Worm (Caenorhabditis elegans) whole organism, mixed stage, embryonic: ENCODE measurements around the gene osm-10.

Source experiments
- M03D4.4 ChIP-seq: sonication (generic microtip); optimal IDR thresholded peaks from 2 replicates; lab custom pipeline; 2017; ENCODE audit warnings: mild to moderate bottlenecking, missing genetic modification characterization, missing compliant biosample characterization
- bed-3 ChIP-seq: fragments of 200-800 bp; sonication (Bioruptor generic); optimal IDR thresholded peaks from 3 replicates; lab custom pipeline; 2018; ENCODE audit warnings: mild to moderate bottlenecking, missing genetic modification characterization, moderate library complexity, missing compliant biosample characterization
- ceh-39 ChIP-seq: fragments of 150-350 bp; optimal IDR thresholded peaks from 2 replicates; lab custom pipeline; 2014; ENCODE audit warnings: missing biosample characterization, missing genetic modification characterization
- ceh-83 ChIP-seq: fragments of 200-800 bp; sonication (Bioruptor generic); optimal IDR thresholded peaks from 2 replicates; lab custom pipeline; 2018; ENCODE audit warnings: mild to moderate bottlenecking, missing genetic modification characterization, missing compliant biosample characterization
- ces-1 ChIP-seq: fragments of 150-350 bp; optimal IDR thresholded peaks from 2 replicates; lab custom pipeline; 2014; ENCODE audit warnings: missing biosample characterization, missing genetic modification reagents, missing genetic modification characterization
- cnd-1 ChIP-seq: fragments of 200-800 bp; sonication (Bioruptor generic); optimal IDR thresholded peaks from 2 replicates; lab custom pipeline; 2018; ENCODE audit warnings: mild to moderate bottlenecking, missing genetic modification characterization, missing compliant biosample characterization
- drap-1 ChIP-seq: fragments of 200-800 bp; sonication (Bioruptor generic); optimal IDR thresholded peaks from 3 replicates; lab custom pipeline; 2018; ENCODE audit warnings: mild to moderate bottlenecking, missing genetic modification characterization, missing compliant biosample characterization
- elt-3 ChIP-seq: fragments of 150-350 bp; optimal IDR thresholded peaks from 2 replicates; lab custom pipeline; 2014; ENCODE audit warnings: missing biosample characterization, missing genetic modification characterization
- flh-1 ChIP-seq: fragments of 200-800 bp; sonication (Bioruptor generic); optimal IDR thresholded peaks from 2 replicates; lab custom pipeline; 2018; ENCODE audit warnings: mild to moderate bottlenecking, missing genetic modification characterization, moderate library complexity, missing compliant biosample characterization
- hlh-1 ChIP-seq: fragments of 150-350 bp; optimal IDR thresholded peaks from 2 replicates; lab custom pipeline; 2014; ENCODE audit warnings: missing biosample characterization, missing genetic modification reagents, missing genetic modification characterization
- lin-13 ChIP-seq: fragments of 150-350 bp; optimal IDR thresholded peaks from 2 replicates; lab custom pipeline; 2014; ENCODE audit warnings: missing biosample characterization, missing genetic modification characterization
- lin-32 ChIP-seq: fragments of 200-800 bp; sonication (Bioruptor generic); optimal IDR thresholded peaks from 2 replicates; lab custom pipeline; 2018; ENCODE audit warnings: mild to moderate bottlenecking, missing genetic modification characterization, missing compliant biosample characterization
- lsy-2 ChIP-seq: fragments of 150-350 bp; optimal IDR thresholded peaks from 2 replicates; lab custom pipeline; 2014; ENCODE audit warnings: missing biosample characterization, missing genetic modification characterization
- mab-5 ChIP-seq: fragments of 150-350 bp; optimal IDR thresholded peaks from 2 replicates; lab custom pipeline; 2014; ENCODE audit warnings: missing biosample characterization, missing genetic modification characterization
- mep-1 ChIP-seq: fragments of 150-350 bp; optimal IDR thresholded peaks from 2 replicates; lab custom pipeline; 2017; ENCODE audit warnings: missing biosample characterization, missing genetic modification reagents, missing genetic modification characterization, inconsistent platforms
- nhr-12 ChIP-seq: fragments of 150-350 bp; optimal IDR thresholded peaks from 2 replicates; lab custom pipeline; 2014; ENCODE audit warnings: missing biosample characterization, missing genetic modification characterization
- nhr-2 ChIP-seq: fragments of 150-350 bp; optimal IDR thresholded peaks from 2 replicates; lab custom pipeline; 2014; ENCODE audit warnings: missing biosample characterization, missing genetic modification characterization
- nhr-237 ChIP-seq: fragments of 150-350 bp; optimal IDR thresholded peaks from 2 replicates; lab custom pipeline; 2014; ENCODE audit warnings: missing biosample characterization, missing genetic modification characterization
- nhr-28 ChIP-seq: fragments of 150-350 bp; optimal IDR thresholded peaks from 2 replicates; lab custom pipeline; 2014; ENCODE audit warnings: missing biosample characterization, missing genetic modification characterization
- nhr-76 ChIP-seq: sonication (generic microtip); optimal IDR thresholded peaks from 2 replicates; lab custom pipeline; 2017; ENCODE audit warnings: missing biosample characterization, missing genetic modification characterization
- pha-4 ChIP-seq: fragments of 150-350 bp; optimal IDR thresholded peaks from 2 replicates; lab custom pipeline; 2018; ENCODE audit warnings: missing biosample characterization, missing genetic modification reagents, missing genetic modification characterization
- sem-2 ChIP-seq: fragments of 200-800 bp; sonication (Bioruptor generic); optimal IDR thresholded peaks from 2 replicates; lab custom pipeline; 2018; ENCODE audit warnings: mild to moderate bottlenecking, missing genetic modification characterization, missing compliant biosample characterization
- snpc-4 ChIP-seq: fragments of 150-350 bp; optimal IDR thresholded peaks from 2 replicates; lab custom pipeline; 2014; ENCODE audit warnings: missing biosample characterization, missing genetic modification characterization
- sptf-1 ChIP-seq: sonication (generic microtip); optimal IDR thresholded peaks from 2 replicates; lab custom pipeline; 2017; ENCODE audit warnings: mild to moderate bottlenecking, missing genetic modification characterization, moderate library complexity, missing compliant biosample characterization
- tbx-8 ChIP-seq: fragments of 200-800 bp; sonication (Bioruptor generic); optimal IDR thresholded peaks from 2 replicates; lab custom pipeline; 2018; ENCODE audit warnings: mild to moderate bottlenecking, missing genetic modification characterization, moderate library complexity, missing compliant biosample characterization
- unc-120 ChIP-seq: sonication (generic microtip); optimal IDR thresholded peaks from 2 replicates; lab custom pipeline; 2017; ENCODE audit warnings: missing genetic modification characterization, missing compliant biosample characterization; ENCODE audit not compliant: poor library complexity, severe bottlenecking
- unc-39 ChIP-seq: fragments of 150-350 bp; optimal IDR thresholded peaks from 2 replicates; lab custom pipeline; 2014; ENCODE audit warnings: missing biosample characterization, missing genetic modification characterization
- zip-8 ChIP-seq: fragments of 150-350 bp; optimal IDR thresholded peaks from 2 replicates; lab custom pipeline; 2014; ENCODE audit warnings: missing biosample characterization, missing genetic modification characterization
- ztf-11 ChIP-seq: fragments of 150-350 bp; optimal IDR thresholded peaks from 2 replicates; lab custom pipeline; 2014; ENCODE audit warnings: missing biosample characterization, missing genetic modification characterization

Gene osm-10

DNA sequence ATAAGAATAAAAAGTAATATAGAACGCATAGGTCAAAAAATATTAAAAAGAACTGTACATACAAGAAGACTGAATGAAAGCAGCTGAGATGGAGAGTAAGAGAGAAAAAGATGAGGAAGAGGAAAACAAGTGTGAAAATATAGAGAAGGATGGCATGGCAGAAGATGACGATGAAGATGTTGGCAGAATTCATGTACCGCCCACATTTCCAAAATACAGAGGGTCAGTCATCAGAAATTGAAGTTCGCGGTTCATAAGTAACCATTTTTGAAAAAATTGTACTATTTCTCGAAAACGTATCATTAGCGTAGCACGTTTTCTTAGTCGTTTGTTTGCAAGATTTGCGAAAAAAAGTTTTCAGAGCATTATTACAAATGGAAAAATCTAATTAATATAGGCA lies 4.7 kb downstream of the osm-10 start, which contains the start of gene zmp-6:
zmp-6 (minus strand) TSS at position 101 of the 400 bp plus-strand sequence.
- TF ChIP-seq tbx-8 = no peak
- no peak for TF ChIP-seq lsy-2
- TF ChIP-seq mab-5 = no peak
- no peak for TF ChIP-seq nhr-237 (tag; lab: Kevin White, UChicago)
- TF ChIP-seq bed-3 (GFP tag; lab: Kevin White, UChicago) = no peak
- no peak for TF ChIP-seq elt-3 (tag; lab: Kevin White, UChicago)
- TF ChIP-seq ceh-83 = no peak
- TF ChIP-seq nhr-2 (tag; lab: Kevin White, UChicago) = no peak
- no peak for TF ChIP-seq ztf-11 (tag; lab: Kevin White, UChicago)
- TF ChIP-seq nhr-76 (tag; lab: Kevin White, UChicago) = no peak
- TF ChIP-seq snpc-4 (tag; lab: Kevin White, UChicago) = no peak
- no peak for TF ChIP-seq M03D4.4
- no peak for TF ChIP-seq hlh-1 (tag; lab: Kevin White, UChicago)
- no peak for TF ChIP-seq cnd-1 (tag; lab: Kevin White, UChicago)
- TF ChIP-seq flh-1 = no peak
- no peak for TF ChIP-seq unc-39 (tag; lab: Kevin White, UChicago)
- no peak for TF ChIP-seq pha-4 (tag; lab: Kevin White, UChicago)
- TF ChIP-seq nhr-12 = no peak
- no peak for TF ChIP-seq drap-1 (GFP tag; lab: Kevin White, UChicago)

DNA sequence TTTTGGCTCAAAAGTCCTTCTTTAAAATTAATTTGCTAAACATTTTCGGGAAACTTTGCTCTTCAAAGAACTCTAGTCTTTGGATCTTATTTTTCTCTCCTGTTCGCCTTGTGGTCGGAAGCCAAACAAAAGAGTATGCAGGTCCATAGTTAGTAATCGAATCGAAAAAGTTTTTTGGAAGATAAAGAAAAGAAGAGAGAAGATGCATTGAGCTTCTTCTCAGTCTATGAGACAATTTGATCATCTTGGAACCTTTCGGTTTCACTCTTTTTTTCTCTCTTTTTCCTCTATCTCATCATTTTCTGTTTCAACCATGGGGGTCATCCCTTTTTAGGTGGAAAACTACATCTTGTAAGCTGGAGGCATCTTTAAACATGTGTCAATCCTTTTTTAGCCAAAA lies 10.6 kb downstream of the osm-10 start:
- TF ChIP-seq nhr-237 (tag; lab: Kevin White, UChicago) (no peak), cnd-1 (tag; lab: Kevin White, UChicago) (no peak), ces-1 (GFP tag; lab: Kevin White, UChicago) (peak; percentile 81)

ce11 chrIII:7258931-7259330 lies 15.9 kb downstream of the osm-10 start, which contains the start of gene B0361.4:
TSS of gene B0361.4 (plus strand) at chrIII:7258991.
- TF ChIP-seq nhr-28 (tag; lab: Kevin White, UChicago) (no peak), unc-120 (tag; lab: Kevin White, UChicago) (no peak), nhr-237 (tag; lab: Kevin White, UChicago) (no peak), lin-13 (no peak), zip-8 (tag; lab: Kevin White, UChicago) (no peak), bed-3 (GFP tag; lab: Kevin White, UChicago) (no peak), cnd-1 (tag; lab: Kevin White, UChicago) (no peak), pha-4 (tag; lab: Kevin White, UChicago) (no peak), nhr-2 (tag; lab: Kevin White, UChicago) (no peak), hlh-1 (tag; lab: Kevin White, UChicago) (no peak), sptf-1 (tag; lab: Kevin White, UChicago) (no peak)

DNA sequence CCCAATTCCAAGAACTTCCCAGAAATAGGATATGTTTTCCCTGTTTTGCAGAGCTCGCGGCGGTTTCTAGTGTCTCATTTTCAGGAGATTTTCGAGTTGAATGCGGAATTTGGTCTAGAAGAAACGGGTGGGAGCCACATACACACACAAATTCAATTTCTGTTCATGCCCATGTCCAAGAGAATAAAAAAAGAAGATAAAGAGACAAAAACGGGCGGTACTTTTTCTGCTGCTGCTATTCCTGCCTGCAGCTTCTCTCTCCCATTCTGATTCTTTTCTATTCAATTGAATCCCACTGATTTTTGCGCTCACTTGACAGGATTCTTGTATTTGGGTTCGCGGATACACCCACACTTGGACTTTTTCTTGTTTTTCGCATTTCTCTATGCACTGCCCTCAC lies 19.5 kb downstream of the osm-10 start:
- TF ChIP-seq ces-1 (GFP tag; lab: Kevin White, UChicago) (peak; percentile 34), unc-39 (tag; lab: Kevin White, UChicago) (no peak), sem-2 (GFP tag; lab: Kevin White, UChicago) (no peak)

- TF ChIP-seq unc-120 (tag; lab: Kevin White, UChicago) (no peak), ces-1 (GFP tag; lab: Kevin White, UChicago) (no peak), tbx-8 (no peak), mab-5 (no peak), nhr-76 (tag; lab: Kevin White, UChicago) (no peak), drap-1 (GFP tag; lab: Kevin White, UChicago) (no peak), ztf-11 (tag; lab: Kevin White, UChicago) (no peak), mep-1 (tag; lab: Kevin White, UChicago) (no peak), snpc-4 (tag; lab: Kevin White, UChicago) (no peak)
- TF ChIP-seq, all 35 proteins: peak for 0
Observed at ce11 chrIII:7263028-7263427, 19.9 kb downstream of the osm-10 start.

DNA sequence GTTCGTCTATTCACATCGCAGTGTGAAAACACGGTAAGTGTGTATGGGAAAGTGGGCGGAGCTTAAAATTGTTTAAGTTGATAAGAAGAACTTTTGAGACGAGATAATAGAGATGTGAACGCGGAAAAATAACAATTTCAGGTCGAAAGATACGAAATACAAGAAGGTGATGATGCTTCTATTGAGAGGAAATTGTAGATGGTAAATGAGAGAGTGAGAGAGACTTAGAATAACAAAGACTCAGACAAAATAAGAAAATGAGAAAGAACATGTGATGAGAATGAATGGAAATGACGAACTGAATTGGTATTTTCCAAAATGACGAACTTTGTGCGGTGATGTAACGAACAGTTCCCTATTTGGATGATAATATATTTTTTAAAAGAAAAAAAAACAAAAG lies 28.0 kb downstream of the osm-10 start:
- no peak for TF ChIP-seq mep-1 (tag; lab: Kevin White, UChicago)
- TF ChIP-seq M03D4.4 = no peak
- no peak for TF ChIP-seq elt-3 (tag; lab: Kevin White, UChicago)
- no peak for TF ChIP-seq lin-32 (GFP tag; lab: Kevin White, UChicago)
- no peak for TF ChIP-seq ceh-39 (tag; lab: Kevin White, UChicago)
- no peak for TF ChIP-seq nhr-28 (tag; lab: Kevin White, UChicago)
